Worm (Caenorhabditis elegans) whole organism, L1 larva: Measurements from ENCODE around the gene C06G4.6.

Experiments
- C16A3.4 ChIP-seq: fragments of 150-350 bp; optimal IDR thresholded peaks from 2 replicates; lab custom pipeline; 2014; ENCODE audit warnings: missing biosample characterization, missing genetic modification characterization
- C34B4.2 ChIP-seq: sonication (generic microtip); optimal IDR thresholded peaks from 2 replicates; lab custom pipeline; 2017; ENCODE audit warnings: mild to moderate bottlenecking, missing genetic modification characterization, missing compliant biosample characterization
- aha-1 ChIP-seq: fragments of 150-350 bp; optimal IDR thresholded peaks from 2 replicates; lab custom pipeline; 2014; ENCODE audit warnings: missing biosample characterization, missing genetic modification characterization
- aly-2 ChIP-seq: fragments of 150-350 bp; optimal IDR thresholded peaks from 2 replicates; lab custom pipeline; 2014; ENCODE audit warnings: missing biosample characterization, missing genetic modification characterization
- ama-1 ChIP-seq: fragments of 150-350 bp; optimal IDR thresholded peaks from 2 replicates; lab custom pipeline; 2014
- blmp-1 ChIP-seq: fragments of 150-350 bp; optimal IDR thresholded peaks from 2 replicates; lab custom pipeline; 2014; ENCODE audit warnings: missing biosample characterization, missing genetic modification characterization
- ceh-63 ChIP-seq: fragments of 200-800 bp; sonication (Bioruptor generic); optimal IDR thresholded peaks from 2 replicates; lab custom pipeline; 2018; ENCODE audit warnings: mild to moderate bottlenecking, missing genetic modification characterization, missing compliant biosample characterization
- ceh-8 ChIP-seq: fragments of 200-800 bp; sonication (Bioruptor generic); optimal IDR thresholded peaks from 2 replicates; lab custom pipeline; 2018; ENCODE audit warnings: mild to moderate bottlenecking, missing genetic modification characterization, moderate library complexity, missing compliant biosample characterization
- ces-1 ChIP-seq: fragments of 150-350 bp; optimal IDR thresholded peaks from 2 replicates; lab custom pipeline; 2014; ENCODE audit warnings: missing biosample characterization, missing genetic modification reagents, missing genetic modification characterization
- dpl-1 ChIP-seq, 3 experiments: fragments of 150-350 bp in 2 of 3; sonication (generic microtip) in 1 of 3; optimal IDR thresholded peaks; 2 replicates each; lab custom pipeline; 2014 to 2017; ENCODE audit warnings: missing biosample characterization in 3 of 3, missing genetic modification characterization in 3 of 3, missing genetic modification reagents in 3 of 3
- dsc-1 ChIP-seq: sonication (generic microtip); optimal IDR thresholded peaks from 2 replicates; lab custom pipeline; 2016; ENCODE audit warnings: mild to moderate bottlenecking, missing genetic modification characterization, missing compliant biosample characterization
- efl-1 ChIP-seq, 4 experiments: fragments of 150-350 bp; optimal IDR thresholded peaks in 3 of 4; peaks in 1 of 4; 1 replicate in 1 of 4; 2 replicates in 3 of 4; lab custom pipeline; 2014; ENCODE audit warnings: missing biosample characterization in 2 of 4, missing genetic modification characterization in 2 of 4, missing genetic modification reagents in 2 of 4
- egl-13 ChIP-seq: sonication (generic microtip); optimal IDR thresholded peaks from 2 replicates; lab custom pipeline; 2016; ENCODE audit warnings: missing genotype, missing genetic modification reagents, missing genetic modification characterization, missing compliant biosample characterization
- egl-27 ChIP-seq, 2 experiments: fragments of 150-350 bp in 1 of 2; sonication (generic microtip); optimal IDR thresholded peaks; 3 replicates each; lab custom pipeline; 2017 to 2018; ENCODE audit warnings: missing biosample characterization in 2 of 2, missing genetic modification characterization in 2 of 2, missing genetic modification reagents in 2 of 2
- elt-2 ChIP-seq: sonication (generic microtip); optimal IDR thresholded peaks from 2 replicates; lab custom pipeline; 2016; ENCODE audit warnings: missing genetic modification characterization, mild to moderate bottlenecking, inconsistent platforms, missing compliant biosample characterization, missing genetic modification reagents
- elt-3 ChIP-seq, 6 experiments: fragments of 150-350 bp in 1 of 6; sonication (generic microtip); optimal IDR thresholded peaks; 2 replicates each; lab custom pipeline; 2017 to 2018; ENCODE audit warnings: missing biosample characterization in 6 of 6, missing genetic modification characterization in 6 of 6, inconsistent platforms in 1 of 6
- fkh-4 ChIP-seq: sonication (generic microtip); optimal IDR thresholded peaks from 2 replicates; lab custom pipeline; 2016; ENCODE audit warnings: missing compliant biosample characterization, missing genetic modification characterization, borderline replicate concordance
- hpl-2 ChIP-seq: fragments of 150-350 bp; optimal IDR thresholded peaks from 2 replicates; lab custom pipeline; 2014; ENCODE audit warnings: missing biosample characterization, missing genetic modification reagents, missing genetic modification characterization
- isw-1 ChIP-seq: fragments of 200-800 bp; sonication (Bioruptor generic); IDR thresholded peaks from 2 replicates; pipeline ENCODE4 v1.3.6; 2022; ENCODE audit warnings: missing genetic modification characterization, missing compliant biosample characterization
- lin-14 ChIP-seq: fragments of 200-800 bp; sonication (Bioruptor generic); optimal IDR thresholded peaks from 2 replicates; lab custom pipeline; 2018; ENCODE audit warnings: mild to moderate bottlenecking, missing genetic modification characterization, moderate library complexity, missing compliant biosample characterization
- lin-35 ChIP-seq, 2 experiments: fragments of 150-350 bp; optimal IDR thresholded peaks; 2 replicates each; lab custom pipeline; 2014; ENCODE audit warnings: missing biosample characterization in 2 of 2, missing genetic modification characterization in 2 of 2, missing genetic modification reagents in 2 of 2
- lin-39 ChIP-seq: fragments of 150-350 bp; optimal IDR thresholded peaks from 2 replicates; lab custom pipeline; 2014; ENCODE audit warnings: missing biosample characterization, missing genetic modification reagents, missing genetic modification characterization
- lsy-2 ChIP-seq, 2 experiments: fragments of 150-350 bp; optimal IDR thresholded peaks; 2 replicates each; lab custom pipeline; 2014; ENCODE audit warnings: missing biosample characterization in 2 of 2, missing genetic modification characterization in 2 of 2
- mab-9 ChIP-seq: fragments of 200-800 bp; sonication (Bioruptor generic); IDR thresholded peaks from 2 replicates; pipeline ENCODE4 v1.3.6; 2022; ENCODE audit warnings: missing genetic modification reagents, missing genetic modification characterization, missing compliant biosample characterization
- mdl-1 ChIP-seq, 2 experiments: fragments of 150-350 bp; optimal IDR thresholded peaks; 2 replicates each; lab custom pipeline; 2014 to 2017; ENCODE audit warnings: missing biosample characterization in 2 of 2, missing genetic modification characterization in 2 of 2, inconsistent platforms in 1 of 2
- nhr-11 ChIP-seq: fragments of 150-350 bp; optimal IDR thresholded peaks from 2 replicates; lab custom pipeline; 2014; ENCODE audit warnings: missing biosample characterization, missing genetic modification characterization
- nhr-19 ChIP-seq: fragments of 200-800 bp; sonication (Bioruptor generic); conservative IDR thresholded peaks from 2 replicates; pipeline ENCODE4 v1.3.6; 2022; ENCODE audit warnings: missing genetic modification characterization, missing compliant biosample characterization
- nhr-20 ChIP-seq: sonication (generic microtip); optimal IDR thresholded peaks from 2 replicates; lab custom pipeline; 2016; ENCODE audit warnings: mild to moderate bottlenecking, missing genetic modification characterization, missing compliant biosample characterization
- nhr-71 ChIP-seq: sonication (generic microtip); optimal IDR thresholded peaks from 2 replicates; lab custom pipeline; 2016; ENCODE audit warnings: mild to moderate bottlenecking, missing genetic modification characterization, moderate library complexity, missing compliant biosample characterization
- nhr-85 ChIP-seq: sonication (generic microtip); peaks from one replicate; lab custom pipeline; 2016; ENCODE audit warnings: missing genetic modification characterization, inconsistent platforms, missing compliant biosample characterization
- pag-3 ChIP-seq: sonication (generic microtip); optimal IDR thresholded peaks from 2 replicates; lab custom pipeline; 2017; ENCODE audit warnings: missing genetic modification characterization, mild to moderate bottlenecking, missing compliant biosample characterization, antibody characterized with exemption, borderline replicate concordance; ENCODE audit not compliant: insufficient read depth
- pax-3 ChIP-seq: fragments of 200-800 bp; sonication (Bioruptor generic); optimal IDR thresholded peaks from 2 replicates; lab custom pipeline; 2018; ENCODE audit warnings: mild to moderate bottlenecking, missing genetic modification characterization, moderate library complexity, missing compliant biosample characterization
- snpc-4 ChIP-seq: fragments of 150-350 bp; optimal IDR thresholded peaks from 2 replicates; lab custom pipeline; 2014; ENCODE audit warnings: missing biosample characterization, missing genetic modification characterization
- snu-23 ChIP-seq: sonication (generic microtip); optimal IDR thresholded peaks from 2 replicates; lab custom pipeline; 2016; ENCODE audit warnings: missing genetic modification characterization, missing compliant biosample characterization
- sptf-1 ChIP-seq: fragments of 150-350 bp; optimal IDR thresholded peaks from 2 replicates; lab custom pipeline; 2014; ENCODE audit warnings: missing biosample characterization, missing genetic modification characterization
- tbx-2 ChIP-seq: sonication (generic microtip); optimal IDR thresholded peaks from 2 replicates; lab custom pipeline; 2016; ENCODE audit warnings: missing genetic modification characterization, missing compliant biosample characterization
- unc-30 ChIP-seq: sonication (generic microtip); optimal IDR thresholded peaks from 2 replicates; lab custom pipeline; 2017; ENCODE audit warnings: missing biosample characterization, missing genetic modification characterization
- xbp-1 ChIP-seq: sonication (generic microtip); optimal IDR thresholded peaks from 2 replicates; lab custom pipeline; 2016; ENCODE audit warnings: missing genetic modification characterization, missing compliant biosample characterization
- zag-1 ChIP-seq: fragments of 150-350 bp; optimal IDR thresholded peaks from 2 replicates; lab custom pipeline; 2014; ENCODE audit warnings: missing biosample characterization, missing genetic modification characterization
- ztf-4 ChIP-seq: fragments of 150-350 bp; optimal IDR thresholded peaks from 2 replicates; lab custom pipeline; 2014; ENCODE audit warnings: missing biosample characterization, missing genetic modification characterization

Gene C06G4.6

ce11 chrIII:7973201-7973767 lies 30.9 kb upstream of the C06G4.6 start, which contains the start of the genes eef-1B.1 and aco-2 (continued):
- TF ChIP-seq efl-1 (optimal IDR thresholded peaks at IDR 0.05; lab: Kevin White, UChicago) (peak; percentile 91 to 93), efl-1 (GFP tag; optimal IDR thresholded peaks at IDR 0.05 in 1 of 2; lab: Kevin White, UChicago) (peak; percentile 83 to 98), egl-13 (tag; lab: Kevin White, UChicago) (peak; percentile 82), snpc-4 (tag; lab: Kevin White, UChicago) (peak; percentile 85), zag-1 (tag; lab: Kevin White, UChicago) (peak; percentile 2), hpl-2 (peak; percentile 74), pax-3 (tag; lab: Kevin White, UChicago) (peak; percentile 78), unc-30 (tag; lab: Kevin White, UChicago) (no peak), ceh-8 (peak; percentile 64), aly-2 (tag; lab: Kevin White, UChicago) (peak; percentile 38), ces-1 (no peak), isw-1 (GFP tag; lab: Robert Waterston, UW) (peak; percentile 89), xbp-1 (tag; lab: Kevin White, UChicago) (peak; percentile 92), mab-9 (GFP tag; lab: Robert Waterston, UW) (peak; percentile 90), snu-23 (GFP tag; lab: Kevin White, UChicago) (peak; percentile 97)

- TF ChIP-seq lsy-2 (tag; optimal IDR thresholded peaks at IDR 0.05; lab: Kevin White, UChicago): peak in 1 of 2 experiments; percentile 19
- peak; percentile 34 for TF ChIP-seq elt-2
- TF ChIP-seq nhr-71: peak; percentile 56
- peak in 1 of 2 experiments; percentile 39 for TF ChIP-seq lin-35 (GFP tag; optimal IDR thresholded peaks at IDR 0.05; lab: Kevin White, UChicago)
- peak; percentile 4 for TF ChIP-seq xbp-1 (tag; lab: Kevin White, UChicago)
- TF ChIP-seq lin-39 (tag; lab: Kevin White, UChicago): no peak
- no peak for TF ChIP-seq C34B4.2 (tag; lab: Kevin White, UChicago)
- peak; percentile 70 for TF ChIP-seq nhr-85 (tag; lab: Kevin White, UChicago)
- peak; percentile 68 for TF ChIP-seq nhr-20 (tag; lab: Kevin White, UChicago)
- TF ChIP-seq mdl-1 (tag; optimal IDR thresholded peaks at IDR 0.05; lab: Kevin White, UChicago): peak in 1 of 2 experiments; percentile 3
- TF ChIP-seq lin-14 (GFP tag; lab: Kevin White, UChicago): peak; percentile 57
- TF ChIP-seq mab-9 (GFP tag; lab: Robert Waterston, UW): no peak
- TF ChIP-seq ztf-4 (tag; lab: Kevin White, UChicago): peak; percentile 34
- peak; percentile 16 for TF ChIP-seq C16A3.4 (tag; lab: Kevin White, UChicago)
- no peak for TF ChIP-seq fkh-4 (tag; lab: Kevin White, UChicago)
- TF ChIP-seq efl-1 (optimal IDR thresholded peaks at IDR 0.05; lab: Kevin White, UChicago): no peak
- peak in 1 of 2 experiments; percentile 82 for TF ChIP-seq efl-1 (GFP tag; optimal IDR thresholded peaks at IDR 0.05 in 1 of 2; lab: Kevin White, UChicago)
- peak; percentile 58 for TF ChIP-seq blmp-1
- peak in 3 of 6 experiments; percentile 8 to 40 (median 8) for TF ChIP-seq elt-3 (tag; optimal IDR thresholded peaks at IDR 0.05; lab: Kevin White, UChicago)
- TF ChIP-seq nhr-19 (GFP tag; lab: Robert Waterston, UW): peak; percentile 69
- TF ChIP-seq zag-1 (tag; lab: Kevin White, UChicago): no peak
- peak in 2 of 3 experiments; percentile 13 to 19 for TF ChIP-seq dpl-1 (GFP tag; optimal IDR thresholded peaks at IDR 0.05; lab: Kevin White, UChicago)
- peak; percentile 44 for TF ChIP-seq tbx-2 (tag; lab: Kevin White, UChicago)
- TF ChIP-seq ama-1: peak; percentile 27
- TF ChIP-seq snu-23 (GFP tag; lab: Kevin White, UChicago): peak; percentile 50
Observed at ce11 chrIII:7973968-7974607, 30.1 kb upstream of the C06G4.6 start.

ce11 chrIII:7977224-7977623 lies 27.0 kb upstream of the C06G4.6 start:
- TF ChIP-seq ceh-63 (GFP tag; lab: Kevin White, UChicago) (no peak), aly-2 (tag; lab: Kevin White, UChicago) (peak; percentile 64), ama-1 (peak; percentile 45), dsc-1 (tag; lab: Kevin White, UChicago) (peak; percentile 3), egl-27 (tag; optimal IDR thresholded peaks at IDR 0.05; lab: Kevin White, UChicago) (no peak), nhr-11 (tag; lab: Kevin White, UChicago) (no peak), sptf-1 (no peak), blmp-1 (no peak), nhr-85 (tag; lab: Kevin White, UChicago) (peak; percentile 13), tbx-2 (tag; lab: Kevin White, UChicago) (no peak), aha-1 (tag; lab: Kevin White, UChicago) (no peak), lin-35 (GFP tag; optimal IDR thresholded peaks at IDR 0.05; lab: Kevin White, UChicago) (peak in 1 of 2 experiments; percentile 9), pag-3 (tag; lab: Kevin White, UChicago) (no peak), lsy-2 (tag; optimal IDR thresholded peaks at IDR 0.05; lab: Kevin White, UChicago) (no peak)
